Fruit fly (Drosophila melanogaster): Measurements from ENCODE around the gene eIF4H2.

DNA sequence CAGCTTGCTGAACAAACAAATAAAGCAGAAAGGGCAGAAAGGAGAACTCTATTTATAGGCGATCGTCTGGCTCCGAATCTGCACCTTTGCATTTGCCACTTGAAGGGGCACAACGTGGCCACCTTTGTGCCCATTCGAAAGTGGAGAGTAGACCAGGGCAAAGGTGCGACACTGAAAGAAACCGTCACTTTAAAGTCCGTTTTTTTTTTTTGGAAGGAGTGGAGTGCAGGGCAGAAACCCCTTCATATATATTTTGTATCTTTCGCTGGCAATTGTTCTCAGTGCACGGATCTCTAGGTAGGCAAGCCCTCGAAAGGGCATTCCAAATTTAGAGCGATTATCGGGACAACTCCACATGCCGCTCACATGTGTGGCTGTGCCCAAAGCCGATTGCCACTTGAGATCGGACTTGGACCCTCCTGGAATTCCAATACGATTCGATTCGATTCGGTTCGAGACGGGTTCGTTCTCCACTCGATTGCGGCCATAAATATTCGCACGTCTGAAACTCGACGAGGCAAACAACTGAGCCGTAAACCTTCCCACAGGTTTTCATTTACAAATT lies 44.3 kb downstream of the eIF4H2 start:
- no peak for TF ChIP-seq jim (GFP tag; optimal IDR thresholded peaks at IDR 0.05)
- no peak for TF ChIP-seq dsf (GFP tag; optimal IDR thresholded peaks at IDR 0.05; ENCODE audit: borderline replicate concordance)
- TF ChIP-seq Abd-B (GFP tag; optimal IDR thresholded peaks at IDR 0.05): no peak
- TF ChIP-seq OdsH (GFP tag; optimal IDR thresholded peaks at IDR 0.05): no peak
- no peak for TF ChIP-seq CG32264 (GFP tag; optimal IDR thresholded peaks at IDR 0.05)
- no peak for TF ChIP-seq Dfd (GFP tag; optimal IDR thresholded peaks at IDR 0.05)
- TF ChIP-seq rgr (GFP tag; optimal IDR thresholded peaks at IDR 0.05): no peak
- TF ChIP-seq Myc (optimal IDR thresholded peaks at IDR 0.05): no peak
- no peak for TF ChIP-seq usp (GFP tag; optimal IDR thresholded peaks at IDR 0.05)

All from whole organism, wandering third instar larva.